Fruit fly (Drosophila melanogaster) whole organism, embryonic: ENCODE results near the gene CG34148.

Experiments used
- Awh ChIP-seq: fragments of 200-800 bp; sonication (Bioruptor generic); IDR thresholded peaks from 2 replicates; pipeline ENCODE4, ENCODE4 v1.3.6; 2022; ENCODE audit warnings: missing biosample characterization, missing genetic modification characterization
- B-H1 ChIP-seq: fragments of 200-800 bp; sonication (Bioruptor generic); IDR thresholded peaks from 3 replicates; pipeline ENCODE4 v1.3.6; 2022; ENCODE audit warnings: missing biosample characterization, missing genetic modification characterization
- CG10366 ChIP-seq: fragments of 200-800 bp; sonication (Bioruptor generic); IDR thresholded peaks from 2 replicates; pipeline ENCODE4 v1.3.6; 2022; ENCODE audit warnings: missing biosample characterization, missing genetic modification characterization
- CG10543 ChIP-seq: fragments of 200-800 bp; sonication (Bioruptor generic); optimal IDR thresholded peaks from 3 replicates; lab custom pipeline; 2017; ENCODE audit warnings: missing biosample characterization, mild to moderate bottlenecking, missing genetic modification characterization, moderate library complexity
- CG12219 ChIP-seq: fragments of 200-800 bp; sonication (Bioruptor generic); optimal IDR thresholded peaks from 3 replicates; lab custom pipeline; 2018; ENCODE audit warnings: missing biosample characterization, mild to moderate bottlenecking, missing genetic modification characterization
- CG13624 ChIP-seq: fragments of 200-800 bp; sonication (Bioruptor generic); optimal IDR thresholded peaks from 2 replicates; lab custom pipeline; 2016; ENCODE audit warnings: missing biosample characterization, missing genetic modification characterization
- CG18262 ChIP-seq: fragments of 200-800 bp; optimal IDR thresholded peaks from 3 replicates; lab custom pipeline; 2019; ENCODE audit warnings: missing biosample characterization, mild to moderate bottlenecking, missing genetic modification characterization, moderate library complexity
- CG31388 ChIP-seq: fragments of 200-800 bp; sonication (Bioruptor generic); optimal IDR thresholded peaks from 2 replicates; lab custom pipeline; 2016; ENCODE audit warnings: missing biosample characterization, missing genetic modification characterization
- CG32767 ChIP-seq: fragments of 200-800 bp; sonication (Bioruptor generic); IDR thresholded peaks from 2 replicates; pipeline ENCODE4 v1.3.6; 2022; ENCODE audit warnings: missing biosample characterization, missing genetic modification characterization
- CG33557 ChIP-seq: fragments of 200-800 bp; sonication (Bioruptor generic); optimal IDR thresholded peaks from 2 replicates; lab custom pipeline; 2019; ENCODE audit warnings: missing biosample characterization, mild to moderate bottlenecking, missing genetic modification characterization, moderate library complexity
- CG4360 ChIP-seq: fragments of 200-800 bp; sonication (Bioruptor generic); IDR thresholded peaks from 2 replicates; pipeline ENCODE4 v1.3.6; 2022; ENCODE audit warnings: missing biosample characterization, missing genetic modification characterization
- CG4707 ChIP-seq: fragments of 200-800 bp; sonication (Bioruptor generic); optimal IDR thresholded peaks from 2 replicates; lab custom pipeline; 2018; ENCODE audit warnings: missing biosample characterization, mild to moderate bottlenecking, missing genetic modification characterization, moderate library complexity
- CG6683 ChIP-seq: fragments of 200-800 bp; sonication (Bioruptor generic); optimal IDR thresholded peaks from 2 replicates; lab custom pipeline; 2017; ENCODE audit warnings: missing biosample characterization, mild to moderate bottlenecking, missing genetic modification characterization, missing genetic modification reagents
- CG6689 ChIP-seq: fragments of 200-800 bp; sonication (Bioruptor generic); IDR thresholded peaks from 2 replicates; pipeline ENCODE4 v1.3.6; 2022; ENCODE audit warnings: missing biosample characterization, missing genetic modification characterization
- CG6765 ChIP-seq: fragments of 200-800 bp; sonication (Bioruptor generic); optimal IDR thresholded peaks from 3 replicates; lab custom pipeline; 2017; ENCODE audit warnings: missing biosample characterization, mild to moderate bottlenecking, missing genetic modification characterization
- CG7745 ChIP-seq: fragments of 200-800 bp; sonication (Bioruptor generic); optimal IDR thresholded peaks from 2 replicates; lab custom pipeline; 2018; ENCODE audit warnings: missing biosample characterization, mild to moderate bottlenecking, missing genetic modification characterization, moderate library complexity
- CG8765 ChIP-seq: fragments of 200-800 bp; sonication (Bioruptor generic); IDR thresholded peaks from 2 replicates; pipeline ENCODE4 v1.3.6; 2022; ENCODE audit warnings: missing biosample characterization, missing genetic modification characterization
- CG9797 ChIP-seq: fragments of 200-800 bp; sonication (Bioruptor generic); optimal IDR thresholded peaks from 3 replicates; lab custom pipeline; 2018; ENCODE audit warnings: missing biosample characterization, mild to moderate bottlenecking, missing genetic modification characterization
- CG9817 ChIP-seq: fragments of 200-800 bp; sonication (Bioruptor generic); optimal IDR thresholded peaks from 2 replicates; lab custom pipeline; 2018; ENCODE audit warnings: missing biosample characterization, mild to moderate bottlenecking, missing genetic modification characterization, moderate library complexity
- CrebB ChIP-seq: fragments of 200-800 bp; sonication (Bioruptor generic); optimal IDR thresholded peaks from 3 replicates; lab custom pipeline; 2018; ENCODE audit warnings: missing biosample characterization, mild to moderate bottlenecking, missing genetic modification characterization
- Dad ChIP-seq: fragments of 200-800 bp; sonication (Bioruptor generic); optimal IDR thresholded peaks from 3 replicates; lab custom pipeline; 2016; ENCODE audit warnings: missing biosample characterization, missing genetic modification characterization
- Dip3 ChIP-seq: fragments of 200-800 bp; sonication (Bioruptor generic); optimal IDR thresholded peaks from 3 replicates; lab custom pipeline; 2016; ENCODE audit warnings: missing biosample characterization, missing genetic modification characterization
- Hmx ChIP-seq: fragments of 200-800 bp; sonication (Bioruptor generic); optimal IDR thresholded peaks from 2 replicates; lab custom pipeline; 2016; ENCODE audit warnings: missing biosample characterization, missing genetic modification characterization
- Mrtf ChIP-seq: fragments of 200-800 bp; sonication (Bioruptor generic); IDR thresholded peaks from 3 replicates; pipeline ENCODE4 v1.3.6; 2022; ENCODE audit warnings: missing biosample characterization, missing genetic modification characterization
- Nf-YC ChIP-seq: fragments of 200-800 bp; optimal IDR thresholded peaks from 3 replicates; lab custom pipeline; 2019; ENCODE audit warnings: missing biosample characterization, mild to moderate bottlenecking, missing genetic modification characterization, moderate library complexity
- az2 ChIP-seq: fragments of 200-800 bp; sonication (Bioruptor generic); optimal IDR thresholded peaks from 3 replicates; lab custom pipeline; 2016; ENCODE audit warnings: missing biosample characterization, missing genetic modification characterization
- bcd ChIP-seq: fragments of 200-800 bp; sonication (Bioruptor generic); optimal IDR thresholded peaks from 2 replicates; lab custom pipeline; 2017; ENCODE audit warnings: missing biosample characterization, mild to moderate bottlenecking, missing genetic modification characterization
- btn ChIP-seq: fragments of 200-800 bp; sonication (Bioruptor generic); optimal IDR thresholded peaks from 2 replicates; lab custom pipeline; 2016; ENCODE audit warnings: missing biosample characterization, missing genetic modification characterization
- crp ChIP-seq, 2 experiments: fragments of 200-800 bp; sonication (Bioruptor generic); optimal IDR thresholded peaks; 2 replicates in 1 of 2; 3 replicates in 1 of 2; lab custom pipeline; 2017; ENCODE audit warnings: missing biosample characterization in 2 of 2, missing genetic modification characterization in 2 of 2, mild to moderate bottlenecking in 1 of 2, moderate library complexity in 1 of 2
- dpn ChIP-seq, 2 experiments: fragments of 200-800 bp; sonication (Bioruptor generic); optimal IDR thresholded peaks; 3 replicates each; lab custom pipeline; 2016; ENCODE audit warnings: missing biosample characterization in 2 of 2, missing genetic modification characterization in 2 of 2
- emc ChIP-seq: fragments of 200-800 bp; sonication (Bioruptor generic); optimal IDR thresholded peaks from 2 replicates; lab custom pipeline; 2016; ENCODE audit warnings: missing biosample characterization, missing genetic modification characterization
- ewg ChIP-seq: fragments of 200-800 bp; sonication (Bioruptor generic); optimal IDR thresholded peaks from 3 replicates; lab custom pipeline; 2017; ENCODE audit warnings: mild to moderate bottlenecking, missing biosample characterization, missing genetic modification reagents, missing genetic modification characterization
- gfzf ChIP-seq: fragments of 200-800 bp; sonication (Bioruptor generic); optimal IDR thresholded peaks from 2 replicates; lab custom pipeline; 2016; ENCODE audit warnings: missing biosample characterization, mild to moderate bottlenecking, missing genetic modification characterization, moderate library complexity
- grau ChIP-seq: fragments of 200-800 bp; optimal IDR thresholded peaks from 3 replicates; lab custom pipeline; 2019; ENCODE audit warnings: missing biosample characterization, mild to moderate bottlenecking, missing genetic modification characterization, moderate library complexity
- hbn ChIP-seq: fragments of 200-800 bp; sonication (Bioruptor generic); IDR thresholded peaks from 2 replicates; pipeline ENCODE4 v1.3.6; 2022; ENCODE audit warnings: missing biosample characterization, missing genetic modification characterization; ENCODE audit not compliant: partially characterized antibody
- ind ChIP-seq: fragments of 200-800 bp; sonication (Bioruptor generic); optimal IDR thresholded peaks from 3 replicates; lab custom pipeline; 2016; ENCODE audit warnings: missing biosample characterization, missing genetic modification characterization
- insv ChIP-seq, 2 experiments: fragments of 200-800 bp; sonication (Bioruptor generic); optimal IDR thresholded peaks; 3 replicates each; lab custom pipeline; 2016 to 2018; ENCODE audit warnings: missing biosample characterization in 2 of 2, missing genetic modification characterization in 2 of 2
- inv ChIP-seq: fragments of 200-800 bp; sonication (Bioruptor generic); IDR thresholded peaks from 2 replicates; pipeline ENCODE4 v1.3.6; 2022; ENCODE audit warnings: missing biosample characterization, missing genetic modification characterization; ENCODE audit not compliant: partially characterized antibody
- lbe ChIP-seq: fragments of 200-800 bp; sonication (Bioruptor generic); optimal IDR thresholded peaks from 2 replicates; lab custom pipeline; 2016; ENCODE audit warnings: missing biosample characterization, mild to moderate bottlenecking, missing genetic modification characterization
- mirr ChIP-seq: fragments of 200-800 bp; sonication (Bioruptor generic); optimal IDR thresholded peaks from 3 replicates; lab custom pipeline; 2018; ENCODE audit warnings: missing biosample characterization, mild to moderate bottlenecking, missing genetic modification characterization
- pita ChIP-seq: fragments of 200-800 bp; sonication (Bioruptor generic); optimal IDR thresholded peaks from 2 replicates; lab custom pipeline; 2017; ENCODE audit warnings: missing biosample characterization, mild to moderate bottlenecking, missing genetic modification characterization
- salm ChIP-seq: fragments of 200-800 bp; sonication (Bioruptor generic); optimal IDR thresholded peaks from 2 replicates; lab custom pipeline; 2018; ENCODE audit warnings: missing biosample characterization, mild to moderate bottlenecking, missing genetic modification characterization
- trh ChIP-seq: fragments of 200-800 bp; sonication (Bioruptor generic); optimal IDR thresholded peaks from 2 replicates; lab custom pipeline; 2016; ENCODE audit warnings: missing biosample characterization, missing genetic modification characterization
- ttk ChIP-seq: fragments of 200-800 bp; sonication (Bioruptor generic); IDR thresholded peaks from 2 replicates; pipeline ENCODE4 v2.1.2; 2022; ENCODE audit warnings: missing biosample characterization, missing genetic modification characterization
- tup ChIP-seq: fragments of 200-800 bp; sonication (Bioruptor generic); optimal IDR thresholded peaks from 2 replicates; lab custom pipeline; 2016; ENCODE audit warnings: missing biosample characterization, mild to moderate bottlenecking, missing genetic modification characterization, moderate library complexity
- tx ChIP-seq: fragments of 200-800 bp; sonication (Bioruptor generic); optimal IDR thresholded peaks from 2 replicates; lab custom pipeline; 2016; ENCODE audit warnings: missing biosample characterization, missing genetic modification characterization
- usp ChIP-seq: fragments of >200 bp; optimal IDR thresholded peaks from 2 replicates; lab custom pipeline; 2017; ENCODE audit warnings: missing biosample characterization, missing genetic modification characterization
- zfh2 ChIP-seq: fragments of 200-800 bp; sonication (Bioruptor generic); optimal IDR thresholded peaks from 2 replicates; lab custom pipeline; 2016; ENCODE audit warnings: missing biosample characterization, missing genetic modification characterization

The CG34148 gene

DNA sequence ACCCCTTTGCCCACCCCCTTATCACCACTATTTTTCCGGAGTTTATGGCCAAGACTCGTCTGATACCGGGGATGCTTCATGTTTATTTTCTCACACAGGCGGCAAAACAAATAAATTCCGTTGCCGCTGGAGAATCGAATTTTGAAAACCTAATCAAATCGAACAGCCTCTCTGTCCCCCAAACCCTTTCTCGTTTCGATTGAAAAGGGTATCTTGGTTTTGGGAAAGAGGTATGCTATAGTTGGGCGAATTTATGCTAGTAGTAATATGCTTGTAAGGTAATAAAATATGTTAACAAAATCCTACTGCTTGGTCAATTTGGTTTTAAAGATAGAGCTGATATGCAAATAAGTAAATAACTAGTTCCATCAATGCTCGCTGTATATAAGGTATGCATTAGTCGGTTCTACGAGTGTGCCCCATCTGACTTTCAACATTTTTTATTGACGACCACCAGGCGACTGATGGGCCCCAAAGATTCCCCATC, 50.4 kb downstream of the CG34148 start (continued):
- TF ChIP-seq usp = no peak
- TF ChIP-seq CG8765 (GFP tag; lab: Robert Waterston, UW) = peak; percentile 38; the same call in 1 of the 2 replicates
- peak; percentile 89 for TF ChIP-seq CG33557 (GFP tag; lab: Kevin White, UChicago)
- TF ChIP-seq trh (GFP tag; lab: Kevin White, UChicago) = no peak
- peak; percentile 92 for TF ChIP-seq CG18262 (tag; lab: Kevin White, UChicago)
- peak; percentile 29 for TF ChIP-seq CrebB (tag; lab: Kevin White, UChicago)
- TF ChIP-seq Dad (GFP tag; lab: Kevin White, UChicago) = peak; percentile 27
- no peak for TF ChIP-seq zfh2
- no peak for TF ChIP-seq CG31388 (GFP tag; lab: Kevin White, UChicago)
- peak; percentile 31 for TF ChIP-seq CG13624
- no peak for TF ChIP-seq pita
- peak; percentile 77 for TF ChIP-seq grau
- TF ChIP-seq Nf-YC (tag; lab: Kevin White, UChicago) = no peak
- TF ChIP-seq mirr (GFP tag; lab: Kevin White, UChicago) = no peak
- TF ChIP-seq CG7745 (tag; lab: Kevin White, UChicago) = peak; percentile 39
- peak; percentile 67 for TF ChIP-seq ewg (GFP tag; lab: Kevin White, UChicago)
- TF ChIP-seq emc (GFP tag; lab: Kevin White, UChicago) = no peak
- TF ChIP-seq CG10366 = peak; percentile 76
- TF ChIP-seq Dip3 (GFP tag; lab: Kevin White, UChicago) = no peak
- peak; percentile 83 for TF ChIP-seq Awh
- TF ChIP-seq lbe (GFP tag; lab: Kevin White, UChicago) = no peak
- peak; percentile 74 for TF ChIP-seq CG4707 (GFP tag; lab: Kevin White, UChicago)
- TF ChIP-seq B-H1 = no peak
- TF ChIP-seq CG9817 (tag; lab: Kevin White, UChicago) = no peak
- TF ChIP-seq insv (GFP tag; optimal IDR thresholded peaks at IDR 0.05; lab: Kevin White, UChicago) = no peak
- TF ChIP-seq CG9797 = no peak
- peak; percentile 40 for TF ChIP-seq CG4360
- peak; percentile 74; the same call in 2 of the 3 replicates for TF ChIP-seq Mrtf (GFP tag; lab: Robert Waterston, UW)
- no peak for TF ChIP-seq CG6683
- TF ChIP-seq tup (GFP tag; lab: Kevin White, UChicago) = peak; percentile 46
- peak; percentile 80 for TF ChIP-seq tx
- no peak for TF ChIP-seq gfzf (GFP tag; lab: Kevin White, UChicago)
- no peak for TF ChIP-seq hbn (GFP tag; lab: Robert Waterston, UW)
- TF ChIP-seq CG6689 = peak; percentile 80
- no peak for TF ChIP-seq Hmx (GFP tag; lab: Kevin White, UChicago)
- peak; percentile 61 for TF ChIP-seq CG32767 (GFP tag; lab: Robert Waterston, UW)
- peak; percentile 17 for TF ChIP-seq bcd (GFP tag; lab: Kevin White, UChicago)
- peak; percentile 33 for TF ChIP-seq salm (tag; lab: Kevin White, UChicago)
- peak; percentile 10 for TF ChIP-seq ind (GFP tag; lab: Kevin White, UChicago)
- no peak for TF ChIP-seq inv (GFP tag; lab: Robert Waterston, UW)
- peak; percentile 82 for TF ChIP-seq btn
- TF ChIP-seq CG10543 (GFP tag; lab: Kevin White, UChicago) = no peak
- peak; percentile 65 to 69 for TF ChIP-seq dpn (GFP tag; optimal IDR thresholded peaks at IDR 0.05; lab: Kevin White, UChicago)
- TF ChIP-seq CG6765 = no peak
- peak; percentile 70 for TF ChIP-seq CG12219 (GFP tag; lab: Kevin White, UChicago)
- peak; percentile 81 for TF ChIP-seq az2 (GFP tag; lab: Kevin White, UChicago)
- TF ChIP-seq ttk (GFP tag; lab: Robert Waterston, UW) = peak; percentile 60
- no peak for TF ChIP-seq crp (GFP tag; optimal IDR thresholded peaks at IDR 0.05; lab: Kevin White, UChicago)
- TF ChIP-seq, all 482 proteins: peak for 297
